Worm (Caenorhabditis elegans): Measurements from ENCODE around the gene fipr-15.

The fipr-15 gene

ce11 chrIV:10855049-10855448 lies 25.3 kb upstream of the fipr-15 start, which contains the start of gene T11G6.3:
T11G6.3 (minus strand) TSS chrIV:10855237.
- TF ChIP-seq nhr-71 (tag; optimal IDR thresholded peaks at IDR 0.05) (peak; percentile 4), nhr-11 (tag; optimal IDR thresholded peaks at IDR 0.05) (no peak), nhr-77 (tag; optimal IDR thresholded peaks at IDR 0.05) (no peak), unc-130 (tag; optimal IDR thresholded peaks at IDR 0.05) (no peak), ama-1 (optimal IDR thresholded peaks at IDR 0.05) (no peak), aly-2 (tag; optimal IDR thresholded peaks at IDR 0.05) (no peak), blmp-1 (tag; optimal IDR thresholded peaks at IDR 0.05) (peak; percentile 34), tlp-1 (tag; optimal IDR thresholded peaks at IDR 0.05) (no peak), snu-23 (GFP tag; optimal IDR thresholded peaks at IDR 0.05) (peak; percentile 19), Y116A8C.19 (tag; optimal IDR thresholded peaks at IDR 0.05; ENCODE audit: borderline replicate concordance) (no peak), elt-3 (tag; optimal IDR thresholded peaks at IDR 0.05) (peak in 2 of 6 experiments; percentile 2 to 19), unc-98 (GFP tag; IDR thresholded peaks at IDR 0.05) (no peak), zip-4 (GFP tag; optimal IDR thresholded peaks at IDR 0.05) (no peak), dpl-1 (GFP tag; optimal IDR thresholded peaks at IDR 0.05) (no peak), lin-14 (GFP tag; optimal IDR thresholded peaks at IDR 0.05) (peak; percentile 41), unc-30 (tag; optimal IDR thresholded peaks at IDR 0.05) (no peak), efl-3 (GFP tag; optimal IDR thresholded peaks at IDR 0.05) (no peak), fkh-4 (tag; optimal IDR thresholded peaks at IDR 0.05; ENCODE audit: borderline replicate concordance) (no peak), nhr-20 (tag; optimal IDR thresholded peaks at IDR 0.05) (peak; percentile 19), C16A3.4 (tag; optimal IDR thresholded peaks at IDR 0.05) (no peak), nhr-85 (tag) (peak; percentile 66), rnt-1 (tag; optimal IDR thresholded peaks at IDR 0.05) (no peak), tbx-2 (tag; optimal IDR thresholded peaks at IDR 0.05) (peak; percentile 17), ceh-90 (tag; optimal IDR thresholded peaks at IDR 0.05) (no peak), hpl-2 (GFP tag; optimal IDR thresholded peaks at IDR 0.05) (no peak), irx-1 (tag; optimal IDR thresholded peaks at IDR 0.05) (no peak), lsy-2 (tag; optimal IDR thresholded peaks at IDR 0.05) (peak in 1 of 2 experiments; percentile 7), xbp-1 (tag; optimal IDR thresholded peaks at IDR 0.05) (no peak), nhr-28 (tag; optimal IDR thresholded peaks at IDR 0.05) (no peak), unc-86 (tag; optimal IDR thresholded peaks at IDR 0.05) (no peak)

- TF ChIP-seq nhr-20 (tag; optimal IDR thresholded peaks at IDR 0.05) (no peak), nhr-84 (tag; optimal IDR thresholded peaks at IDR 0.05) (no peak), efl-3 (GFP tag; optimal IDR thresholded peaks at IDR 0.05) (no peak)
Measured at ce11 chrIV:10855946-10856345, 24.4 kb upstream of the fipr-15 start.

- TF ChIP-seq hlh-4 (tag; optimal IDR thresholded peaks at IDR 0.05) (no peak), mep-1 (tag; optimal IDR thresholded peaks at IDR 0.05) (peak; percentile 2), sox-4 (tag; optimal IDR thresholded peaks at IDR 0.05) (no peak), efl-1 (optimal IDR thresholded peaks at IDR 0.05) (peak in 1 of 2 experiments; percentile 34), efl-1 (GFP tag; optimal IDR thresholded peaks at IDR 0.05 in 1 of 2) (peak in 1 of 2 experiments; percentile 22), grh-1 (GFP tag; IDR thresholded peaks at IDR 0.05) (no peak), C04F5.9 (tag; optimal IDR thresholded peaks at IDR 0.05) (no peak), zag-1 (tag; optimal IDR thresholded peaks at IDR 0.05) (no peak), dpl-1 (GFP tag; optimal IDR thresholded peaks at IDR 0.05) (peak; percentile 8 to 32 (median 13)), C16A3.4 (tag; optimal IDR thresholded peaks at IDR 0.05) (peak; percentile 37), lin-35 (GFP tag; optimal IDR thresholded peaks at IDR 0.05) (peak; percentile 24 to 58), unc-30 (tag; optimal IDR thresholded peaks at IDR 0.05) (no peak), skn-1 (tag; optimal IDR thresholded peaks at IDR 0.05) (peak; percentile 55), blmp-1 (tag; optimal IDR thresholded peaks at IDR 0.05) (peak; percentile 43), mdl-1 (tag; optimal IDR thresholded peaks at IDR 0.05) (peak in 1 of 2 experiments; percentile 61), snpc-4 (tag; optimal IDR thresholded peaks at IDR 0.05) (no peak), snu-23 (GFP tag; optimal IDR thresholded peaks at IDR 0.05) (peak; percentile 29), elt-3 (tag; optimal IDR thresholded peaks at IDR 0.05) (peak in 1 of 6 experiments; percentile 41), nhr-20 (tag; optimal IDR thresholded peaks at IDR 0.05) (no peak), nhr-90 (tag; optimal IDR thresholded peaks at IDR 0.05; ENCODE audit: poor library complexity) (no peak), sup-37 (GFP tag; optimal IDR thresholded peaks at IDR 0.05) (no peak), lsy-2 (tag; optimal IDR thresholded peaks at IDR 0.05) (peak in 1 of 2 experiments; percentile 52), lin-14 (GFP tag; optimal IDR thresholded peaks at IDR 0.05) (peak; percentile 56), lin-15B (tag; optimal IDR thresholded peaks at IDR 0.05) (no peak), ztf-11 (tag; optimal IDR thresholded peaks at IDR 0.05) (no peak)
Measured at ce11 chrIV:10858300-10859016, 21.9 kb upstream of the fipr-15 start, which contains the start of the genes T11G6.2 and hars-1. T11G6.2 (minus strand) TSS chrIV:10858496. hars-1 (plus strand) TSS chrIV:10858957.

All from whole organism, L1 larva.